Fruit fly (Drosophila melanogaster) whole organism, embryonic: Measurements from ENCODE around the gene Gr32a.
A peak's percentile ranks its signal among the peaks of the same experiment; 100 is the strongest.

Source experiments
- Atf-2 ChIP-seq: fragments of 200-800 bp; sonication (Bioruptor generic); optimal IDR thresholded peaks from 2 replicates; lab custom pipeline; 2016; ENCODE audit warnings: missing biosample characterization, missing genetic modification characterization
- CG11093 ChIP-seq: fragments of 200-800 bp; sonication (Bioruptor generic); IDR thresholded peaks from 3 replicates; pipeline ENCODE4 v1.3.6; 2022; ENCODE audit warnings: missing biosample characterization, missing genetic modification characterization
- CG11504 ChIP-seq: fragments of 200-800 bp; sonication (Bioruptor generic); optimal IDR thresholded peaks from 3 replicates; lab custom pipeline; 2019; ENCODE audit warnings: missing biosample characterization, mild to moderate bottlenecking, missing genetic modification characterization, moderate library complexity
- CG12942 ChIP-seq: fragments of 200-800 bp; sonication (Bioruptor generic); optimal IDR thresholded peaks from 3 replicates; lab custom pipeline; 2016; ENCODE audit warnings: missing biosample characterization, missing genetic modification characterization
- CG14710 ChIP-seq: fragments of 200-800 bp; sonication (Bioruptor generic); optimal IDR thresholded peaks from 3 replicates; lab custom pipeline; 2019; ENCODE audit warnings: missing biosample characterization, mild to moderate bottlenecking, missing genetic modification characterization, moderate library complexity
- CG15479 ChIP-seq: fragments of 200-800 bp; sonication (Bioruptor generic); optimal IDR thresholded peaks from 3 replicates; lab custom pipeline; 2019; ENCODE audit warnings: missing biosample characterization, mild to moderate bottlenecking, missing genetic modification characterization, moderate library complexity
- CG17361 ChIP-seq: fragments of 200-800 bp; sonication (Bioruptor generic); IDR thresholded peaks from 3 replicates; pipeline ENCODE4 v1.3.6; 2022; ENCODE audit warnings: missing biosample characterization, missing genetic modification characterization
- CG17612 ChIP-seq: fragments of 200-800 bp; sonication (Bioruptor generic); IDR thresholded peaks from 2 replicates; pipeline ENCODE4 v1.3.6; 2022; ENCODE audit warnings: missing biosample characterization, missing genetic modification characterization
- CG2712 ChIP-seq: fragments of 200-800 bp; optimal IDR thresholded peaks from 3 replicates; lab custom pipeline; 2019; ENCODE audit warnings: missing biosample characterization, mild to moderate bottlenecking, missing genetic modification characterization, moderate library complexity
- CG33213 ChIP-seq: fragments of 200-800 bp; sonication (Bioruptor generic); optimal IDR thresholded peaks from 3 replicates; lab custom pipeline; 2016; ENCODE audit warnings: missing biosample characterization, missing genetic modification characterization
- CG33557 ChIP-seq: fragments of 200-800 bp; sonication (Bioruptor generic); optimal IDR thresholded peaks from 2 replicates; lab custom pipeline; 2019; ENCODE audit warnings: missing biosample characterization, mild to moderate bottlenecking, missing genetic modification characterization, moderate library complexity
- CG6272 ChIP-seq: fragments of 200-800 bp; sonication (Bioruptor generic); IDR thresholded peaks from 2 replicates; pipeline ENCODE4 v1.3.6; 2022; ENCODE audit warnings: missing biosample characterization, missing genetic modification characterization
- CG6683 ChIP-seq: fragments of 200-800 bp; sonication (Bioruptor generic); optimal IDR thresholded peaks from 2 replicates; lab custom pipeline; 2017; ENCODE audit warnings: missing biosample characterization, mild to moderate bottlenecking, missing genetic modification characterization, missing genetic modification reagents
- CG7745 ChIP-seq: fragments of 200-800 bp; sonication (Bioruptor generic); optimal IDR thresholded peaks from 2 replicates; lab custom pipeline; 2018; ENCODE audit warnings: missing biosample characterization, mild to moderate bottlenecking, missing genetic modification characterization, moderate library complexity
- CG8478 ChIP-seq: fragments of >200 bp; optimal IDR thresholded peaks from 2 replicates; lab custom pipeline; 2018
- CG8944 ChIP-seq: fragments of 200-800 bp; sonication (Bioruptor generic); optimal IDR thresholded peaks from 3 replicates; lab custom pipeline; 2016; ENCODE audit warnings: missing biosample characterization, missing genetic modification characterization
- CG9727 ChIP-seq: fragments of 200-800 bp; sonication (Bioruptor generic); optimal IDR thresholded peaks from 3 replicates; lab custom pipeline; 2017; ENCODE audit warnings: missing biosample characterization, mild to moderate bottlenecking, missing genetic modification characterization
- Doc3 ChIP-seq: fragments of 200-800 bp; sonication (Bioruptor generic); IDR thresholded peaks from 3 replicates; pipeline ENCODE4 v1.3.6; 2022; ENCODE audit warnings: missing biosample characterization, missing genetic modification characterization; ENCODE audit not compliant: partially characterized antibody
- ERR ChIP-seq: fragments of 200-800 bp; sonication (Bioruptor generic); optimal IDR thresholded peaks from 2 replicates; lab custom pipeline; 2016; ENCODE audit warnings: missing biosample characterization, missing genetic modification characterization
- Hr51 ChIP-seq, 2 experiments: fragments of 200-800 bp; sonication (Bioruptor generic); optimal IDR thresholded peaks; 2 replicates in 1 of 2; 3 replicates in 1 of 2; lab custom pipeline; 2016 to 2018; ENCODE audit warnings: missing biosample characterization in 2 of 2, missing genetic modification characterization in 2 of 2, mild to moderate bottlenecking in 1 of 2, moderate library complexity in 1 of 2
- Jarid2 ChIP-seq: fragments of 200-800 bp; sonication (Bioruptor generic); optimal IDR thresholded peaks from 3 replicates; lab custom pipeline; 2017; ENCODE audit warnings: mild to moderate bottlenecking, missing biosample characterization, missing genetic modification reagents, missing genetic modification characterization
- Lim3 ChIP-seq: fragments of 200-800 bp; sonication (Bioruptor generic); IDR thresholded peaks from 2 replicates; pipeline ENCODE4 v1.3.6; 2022; ENCODE audit warnings: missing biosample characterization, missing genetic modification characterization
- NK7.1 ChIP-seq: fragments of 200-800 bp; sonication (Bioruptor generic); optimal IDR thresholded peaks from 3 replicates; lab custom pipeline; 2016; ENCODE audit warnings: missing biosample characterization, missing genetic modification characterization
- Pdp1 ChIP-seq, 2 experiments: fragments of 200-800 bp; sonication (Bioruptor generic); optimal IDR thresholded peaks; 3 replicates each; lab custom pipeline; 2016; ENCODE audit warnings: missing biosample characterization in 2 of 2, missing genetic modification characterization in 2 of 2, mild to moderate bottlenecking in 1 of 2, moderate library complexity in 1 of 2
- Spps ChIP-seq: fragments of 200-800 bp; sonication (Bioruptor generic); optimal IDR thresholded peaks from 2 replicates; lab custom pipeline; 2018; ENCODE audit warnings: missing biosample characterization, mild to moderate bottlenecking, missing genetic modification characterization
- Sry-δ ChIP-seq: fragments of 200-800 bp; sonication (Bioruptor generic); optimal IDR thresholded peaks from 2 replicates; lab custom pipeline; 2016; ENCODE audit warnings: missing biosample characterization, missing genetic modification characterization
- ato ChIP-seq: fragments of 200-800 bp; sonication (Bioruptor generic); IDR thresholded peaks from 2 replicates; pipeline ENCODE4 v1.3.6; 2022; ENCODE audit warnings: missing biosample characterization, missing genetic modification characterization; ENCODE audit not compliant: partially characterized antibody
- az2 ChIP-seq: fragments of 200-800 bp; sonication (Bioruptor generic); optimal IDR thresholded peaks from 3 replicates; lab custom pipeline; 2016; ENCODE audit warnings: missing biosample characterization, missing genetic modification characterization
- bab2 ChIP-seq: fragments of 200-800 bp; sonication (Bioruptor generic); optimal IDR thresholded peaks from 2 replicates; lab custom pipeline; 2016; ENCODE audit warnings: missing biosample characterization, missing genetic modification characterization
- chm ChIP-seq: fragments of 200-800 bp; sonication (Bioruptor generic); IDR thresholded peaks from 2 replicates; pipeline ENCODE4 v1.3.6; 2022; ENCODE audit warnings: missing biosample characterization, missing genetic modification characterization
- disco-r ChIP-seq: fragments of 200-800 bp; sonication (Bioruptor generic); optimal IDR thresholded peaks from 2 replicates; lab custom pipeline; 2016; ENCODE audit warnings: missing biosample characterization, missing genetic modification characterization
- gem ChIP-seq: fragments of 200-800 bp; sonication (Bioruptor generic); optimal IDR thresholded peaks from 2 replicates; lab custom pipeline; 2019; ENCODE audit warnings: missing biosample characterization, mild to moderate bottlenecking, missing genetic modification characterization, moderate library complexity
- ham ChIP-seq: fragments of 200-800 bp; sonication (Bioruptor generic); IDR thresholded peaks from 2 replicates; pipeline ENCODE4 v1.3.6; 2022; ENCODE audit warnings: missing biosample characterization, missing genetic modification characterization
- insv ChIP-seq, 2 experiments: fragments of 200-800 bp; sonication (Bioruptor generic); optimal IDR thresholded peaks; 3 replicates each; lab custom pipeline; 2016 to 2018; ENCODE audit warnings: missing biosample characterization in 2 of 2, missing genetic modification characterization in 2 of 2
- kah ChIP-seq: fragments of 200-800 bp; sonication (Bioruptor generic); optimal IDR thresholded peaks from 2 replicates; lab custom pipeline; 2018; ENCODE audit warnings: missing biosample characterization, mild to moderate bottlenecking, missing genetic modification characterization
- lab ChIP-seq: fragments of 200-800 bp; sonication (Bioruptor generic); optimal IDR thresholded peaks from 3 replicates; lab custom pipeline; 2017; ENCODE audit warnings: missing biosample characterization, missing genetic modification characterization, mild to moderate bottlenecking, moderate library complexity, missing genetic modification reagents
- mam ChIP-seq: fragments of 200-800 bp; sonication (Bioruptor generic); optimal IDR thresholded peaks from 3 replicates; lab custom pipeline; 2016; ENCODE audit warnings: missing biosample characterization, missing genetic modification characterization
- nerfin-1 ChIP-seq: fragments of 200-800 bp; sonication (Bioruptor generic); optimal IDR thresholded peaks from 3 replicates; lab custom pipeline; 2019; ENCODE audit warnings: missing biosample characterization, mild to moderate bottlenecking, missing genetic modification characterization, moderate library complexity
- oc ChIP-seq: fragments of 200-800 bp; sonication (Bioruptor generic); optimal IDR thresholded peaks from 2 replicates; lab custom pipeline; 2018; ENCODE audit warnings: missing biosample characterization, mild to moderate bottlenecking, missing genetic modification characterization, moderate library complexity
- org-1 ChIP-seq: fragments of 200-800 bp; sonication (Bioruptor generic); optimal IDR thresholded peaks from 2 replicates; lab custom pipeline; 2017; ENCODE audit warnings: missing biosample characterization, missing genetic modification characterization
- pros ChIP-seq: fragments of 200-800 bp; sonication (Bioruptor generic); optimal IDR thresholded peaks from 3 replicates; lab custom pipeline; 2019; ENCODE audit warnings: missing biosample characterization, mild to moderate bottlenecking, missing genetic modification characterization, moderate library complexity
- pzg ChIP-seq: fragments of 200-800 bp; sonication (Bioruptor generic); optimal IDR thresholded peaks from 3 replicates; lab custom pipeline; 2018; ENCODE audit warnings: missing biosample characterization, mild to moderate bottlenecking, missing genetic modification characterization, moderate library complexity
- ranshi ChIP-seq: fragments of 200-800 bp; sonication (Bioruptor generic); IDR thresholded peaks from 2 replicates; pipeline ENCODE4 v1.3.6; 2022; ENCODE audit warnings: missing biosample characterization, missing genetic modification characterization
- seq ChIP-seq: fragments of 200-800 bp; sonication (Bioruptor generic); IDR thresholded peaks from 2 replicates; pipeline ENCODE4 v1.3.6; 2022; ENCODE audit warnings: missing biosample characterization, missing genetic modification characterization
- sob ChIP-seq: fragments of 200-800 bp; sonication (Bioruptor generic); IDR thresholded peaks from 2 replicates; pipeline ENCODE4 v1.3.6; 2022; ENCODE audit warnings: missing biosample characterization, missing genetic modification characterization
- toy ChIP-seq: fragments of 200-800 bp; sonication (Bioruptor generic); IDR thresholded peaks from 2 replicates; pipeline ENCODE4 v1.3.6; 2022; ENCODE audit warnings: missing biosample characterization, missing genetic modification characterization
- ttk ChIP-seq: fragments of 200-800 bp; sonication (Bioruptor generic); IDR thresholded peaks from 2 replicates; pipeline ENCODE4 v2.1.2; 2022; ENCODE audit warnings: missing biosample characterization, missing genetic modification characterization
- twi ChIP-seq: fragments of 200-800 bp; optimal IDR thresholded peaks from 2 replicates; lab custom pipeline; 2019; ENCODE audit warnings: missing biosample characterization, mild to moderate bottlenecking, missing genetic modification characterization, moderate library complexity
- unpg ChIP-seq: fragments of 200-800 bp; sonication (Bioruptor generic); optimal IDR thresholded peaks from 3 replicates; lab custom pipeline; 2018; ENCODE audit warnings: missing biosample characterization, mild to moderate bottlenecking, missing genetic modification characterization, moderate library complexity

Gr32a gene

dm6 chr2L:11106562-11106962 is 7.3 kb upstream of the Gr32a start, which contains the start of gene Reps (continued):
- TF ChIP-seq gem (peak; percentile 99), CG17361 (peak; percentile 99), CG12942 (GFP tag; lab: Kevin White, UChicago) (peak; percentile 99), insv (GFP tag; optimal IDR thresholded peaks at IDR 0.05; lab: Kevin White, UChicago) (peak; percentile 29 to 78), seq (peak; percentile 98), chm (GFP tag; lab: Robert Waterston, UW) (peak; percentile 98), ttk (GFP tag; lab: Robert Waterston, UW) (peak; percentile 98), ERR (peak; percentile 94), CG17612 (GFP tag; lab: Robert Waterston, UW) (peak; percentile 97), ham (GFP tag; lab: Robert Waterston, UW) (peak; percentile 95), lab (GFP tag; lab: Kevin White, UChicago) (peak; percentile 99), ato (GFP tag; lab: Robert Waterston, UW) (peak; percentile 20; the same call in 1 of the 2 replicates), unpg (peak; percentile 99), CG8478 (lab: Kevin White, UChicago) (no peak), CG6683 (GFP tag; lab: Kevin White, UChicago) (peak; percentile 95), CG33213 (GFP tag; lab: Kevin White, UChicago) (peak; percentile 97), pzg (peak; percentile 89), org-1 (GFP tag; lab: Kevin White, UChicago) (peak; percentile 95), CG7745 (tag; lab: Kevin White, UChicago) (peak; percentile 82), CG8944 (GFP tag; lab: Kevin White, UChicago) (peak; percentile 97), toy (GFP tag; lab: Robert Waterston, UW) (peak; percentile 97), CG33557 (GFP tag; lab: Kevin White, UChicago) (peak; percentile 98), Spps (tag; lab: Kevin White, UChicago) (peak; percentile 98), Jarid2 (GFP tag; lab: Kevin White, UChicago) (peak; percentile 90), CG11504 (peak; percentile 97), Doc3 (GFP tag; lab: Robert Waterston, UW) (peak; percentile 49; the same call in 1 of the 3 replicates), Pdp1 (GFP tag; optimal IDR thresholded peaks at IDR 0.05; lab: Kevin White, UChicago) (peak; percentile 98 to 99), Atf-2 (peak; percentile 98), oc (tag; lab: Kevin White, UChicago) (peak; percentile 97), CG15479 (GFP tag; lab: Kevin White, UChicago) (peak; percentile 78), Lim3 (peak; percentile 96), CG6272 (GFP tag; lab: Robert Waterston, UW) (peak; percentile 99), Hr51 (GFP tag; optimal IDR thresholded peaks at IDR 0.05; lab: Kevin White, UChicago) (peak; percentile 97 to 98), az2 (GFP tag; lab: Kevin White, UChicago) (peak; percentile 99), CG11093 (GFP tag; lab: Robert Waterston, UW) (peak; percentile 99), mam (peak; percentile 98), twi (peak; percentile 97), bab2 (GFP tag; lab: Kevin White, UChicago) (peak; percentile 98), ranshi (peak; percentile 99), CG2712 (tag; lab: Kevin White, UChicago) (peak; percentile 99), sob (GFP tag; lab: Robert Waterston, UW) (peak; percentile 99), pros (GFP tag; lab: Kevin White, UChicago) (peak; percentile 69), nerfin-1 (tag; lab: Kevin White, UChicago) (peak; percentile 97), CG9727 (GFP tag; lab: Kevin White, UChicago) (peak; percentile 99), CG14710 (tag; lab: Kevin White, UChicago) (peak; percentile 98), NK7.1 (GFP tag; lab: Kevin White, UChicago) (peak; percentile 92), disco-r (GFP tag; lab: Kevin White, UChicago) (peak; percentile 92), kah (GFP tag; lab: Kevin White, UChicago) (peak; percentile 94), Sry-δ (GFP tag; lab: Kevin White, UChicago) (peak; percentile 83)
- TF ChIP-seq, all 482 proteins: peak for 456
